Worm (Caenorhabditis elegans): ENCODE measurements around the gene F27B3.8.

DNA sequence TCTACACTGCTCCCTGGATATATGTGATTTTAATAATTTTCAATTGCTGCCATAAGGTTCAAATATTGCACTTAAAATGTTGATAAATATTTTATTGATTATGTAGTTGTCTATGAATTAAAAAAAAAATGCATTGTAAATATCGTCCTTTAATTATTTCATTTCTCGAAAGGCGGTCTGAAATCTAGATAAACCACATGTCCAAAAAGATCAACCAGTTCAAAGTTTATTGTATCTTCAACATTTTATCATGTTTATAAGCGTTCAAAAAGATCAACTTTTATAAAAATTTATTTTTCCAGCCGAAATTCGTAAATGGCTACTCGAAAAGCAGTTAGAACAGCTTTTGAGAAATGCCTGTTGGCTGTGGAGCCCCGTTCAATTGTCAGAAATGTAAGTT, 40.5 kb downstream of the F27B3.8 start, which contains the start of gene C13B9.2:
- TF ChIP-seq ama-1 (optimal IDR thresholded peaks at IDR 0.05): no peak
- TF ChIP-seq flt-1 (GFP tag; IDR thresholded peaks at IDR 0.05): no peak
- no peak for TF ChIP-seq ets-7 (tag; optimal IDR thresholded peaks at IDR 0.05)
- TF ChIP-seq hnd-1 (tag; optimal IDR thresholded peaks at IDR 0.05): no peak
- no peak for TF ChIP-seq tbx-37 (GFP tag; conservative IDR thresholded peaks at IDR 0.05)
- no peak for TF ChIP-seq B0310.2 (tag; optimal IDR thresholded peaks at IDR 0.05)
- TF ChIP-seq scrt-1 (GFP tag; IDR thresholded peaks at IDR 0.05): no peak

Measured in whole organism, early embryonic.